Fruit fly (Drosophila melanogaster) whole organism, embryonic: ENCODE data around the gene CG5731.

Source experiments
- Aef1 ChIP-seq: fragments of 200-800 bp; sonication (Bioruptor generic); IDR thresholded peaks from 3 replicates; pipeline ENCODE4 v1.3.6; 2022; ENCODE audit warnings: missing biosample characterization, missing genetic modification characterization
- Blimp-1 ChIP-seq: fragments of 200-800 bp; sonication (Bioruptor generic); optimal IDR thresholded peaks from 3 replicates; lab custom pipeline; 2018; ENCODE audit warnings: missing biosample characterization, missing genetic modification characterization, mild to moderate bottlenecking, moderate library complexity, missing genetic modification reagents
- CG10209 ChIP-seq: fragments of 200-800 bp; sonication (Bioruptor generic); optimal IDR thresholded peaks from 3 replicates; lab custom pipeline; 2017; ENCODE audit warnings: missing biosample characterization, mild to moderate bottlenecking, missing genetic modification characterization, missing genetic modification reagents
- CG11504 ChIP-seq: fragments of 200-800 bp; sonication (Bioruptor generic); optimal IDR thresholded peaks from 3 replicates; lab custom pipeline; 2019; ENCODE audit warnings: missing biosample characterization, mild to moderate bottlenecking, missing genetic modification characterization, moderate library complexity
- CG12071 ChIP-seq: fragments of 200-800 bp; sonication (Bioruptor generic); optimal IDR thresholded peaks from 3 replicates; lab custom pipeline; 2018; ENCODE audit warnings: missing biosample characterization, mild to moderate bottlenecking, missing genetic modification characterization
- CG12942 ChIP-seq: fragments of 200-800 bp; sonication (Bioruptor generic); optimal IDR thresholded peaks from 3 replicates; lab custom pipeline; 2016; ENCODE audit warnings: missing biosample characterization, missing genetic modification characterization
- CG14014 ChIP-seq: fragments of 200-800 bp; sonication (Bioruptor generic); IDR thresholded peaks from 2 replicates; pipeline ENCODE4 v1.3.6; 2022; ENCODE audit warnings: missing biosample characterization, missing genetic modification characterization
- CG15479 ChIP-seq: fragments of 200-800 bp; sonication (Bioruptor generic); optimal IDR thresholded peaks from 3 replicates; lab custom pipeline; 2019; ENCODE audit warnings: missing biosample characterization, mild to moderate bottlenecking, missing genetic modification characterization, moderate library complexity
- CG17186 ChIP-seq: fragments of 200-800 bp; sonication (Bioruptor generic); optimal IDR thresholded peaks from 3 replicates; lab custom pipeline; 2017; ENCODE audit warnings: missing biosample characterization, missing genetic modification reagents, missing genetic modification characterization
- CG17359 ChIP-seq: fragments of 200-800 bp; sonication (Bioruptor generic); optimal IDR thresholded peaks from 3 replicates; lab custom pipeline; 2018; ENCODE audit warnings: missing biosample characterization, mild to moderate bottlenecking, missing genetic modification characterization, moderate library complexity
- CG17385 ChIP-seq: fragments of 200-800 bp; sonication (Bioruptor generic); optimal IDR thresholded peaks from 3 replicates; lab custom pipeline; 2018; ENCODE audit warnings: missing biosample characterization, mild to moderate bottlenecking, missing genetic modification characterization
- CG1832 ChIP-seq: fragments of 200-800 bp; sonication (Bioruptor generic); optimal IDR thresholded peaks from 2 replicates; lab custom pipeline; 2017; ENCODE audit warnings: missing biosample characterization, mild to moderate bottlenecking, missing genetic modification characterization, inconsistent platforms
- CG34376 ChIP-seq: fragments of 200-800 bp; sonication (Bioruptor generic); optimal IDR thresholded peaks from 2 replicates; lab custom pipeline; 2018; ENCODE audit warnings: missing biosample characterization, mild to moderate bottlenecking, missing genetic modification characterization
- CG3995 ChIP-seq: fragments of 200-800 bp; sonication (Bioruptor generic); optimal IDR thresholded peaks from 3 replicates; lab custom pipeline; 2016; ENCODE audit warnings: missing biosample characterization, missing genetic modification characterization
- CG6791 ChIP-seq: fragments of 200-800 bp; sonication (Bioruptor generic); IDR thresholded peaks from 3 replicates; pipeline ENCODE4 v1.3.6; 2022; ENCODE audit warnings: missing biosample characterization, missing genetic modification characterization; ENCODE audit not compliant: partially characterized antibody
- CG7786 ChIP-seq: fragments of 200-800 bp; sonication (Bioruptor generic); optimal IDR thresholded peaks from 2 replicates; lab custom pipeline; 2016; ENCODE audit warnings: missing biosample characterization, missing genetic modification characterization
- CG8089 ChIP-seq: fragments of 200-800 bp; sonication (Bioruptor generic); optimal IDR thresholded peaks from 3 replicates; lab custom pipeline; 2016; ENCODE audit warnings: missing biosample characterization, missing genetic modification characterization
- CG8944 ChIP-seq: fragments of 200-800 bp; sonication (Bioruptor generic); optimal IDR thresholded peaks from 3 replicates; lab custom pipeline; 2016; ENCODE audit warnings: missing biosample characterization, missing genetic modification characterization
- CG9437 ChIP-seq: fragments of 200-800 bp; sonication (Bioruptor generic); optimal IDR thresholded peaks from 2 replicates; lab custom pipeline; 2018; ENCODE audit warnings: missing biosample characterization, mild to moderate bottlenecking, missing genetic modification characterization
- Camta ChIP-seq: fragments of 200-800 bp; sonication (Bioruptor generic); optimal IDR thresholded peaks from 2 replicates; lab custom pipeline; 2016; ENCODE audit warnings: missing biosample characterization, missing genetic modification characterization
- Dad ChIP-seq: fragments of 200-800 bp; sonication (Bioruptor generic); optimal IDR thresholded peaks from 3 replicates; lab custom pipeline; 2016; ENCODE audit warnings: missing biosample characterization, missing genetic modification characterization
- Deaf1 ChIP-seq: fragments of 200-800 bp; optimal IDR thresholded peaks from 3 replicates; lab custom pipeline; 2019; ENCODE audit warnings: missing biosample characterization, mild to moderate bottlenecking, missing genetic modification characterization, moderate library complexity
- Doc3 ChIP-seq: fragments of 200-800 bp; sonication (Bioruptor generic); IDR thresholded peaks from 3 replicates; pipeline ENCODE4 v1.3.6; 2022; ENCODE audit warnings: missing biosample characterization, missing genetic modification characterization; ENCODE audit not compliant: partially characterized antibody
- Hey ChIP-seq: fragments of 200-800 bp; sonication (Bioruptor generic); optimal IDR thresholded peaks from 3 replicates; lab custom pipeline; 2018; ENCODE audit warnings: missing biosample characterization, mild to moderate bottlenecking, missing genetic modification characterization
- Hmr ChIP-seq: fragments of 200-800 bp; sonication (Bioruptor generic); optimal IDR thresholded peaks from 3 replicates; lab custom pipeline; 2017; ENCODE audit warnings: mild to moderate bottlenecking, missing biosample characterization, missing genetic modification reagents, missing genetic modification characterization
- Lim3 ChIP-seq: fragments of 200-800 bp; sonication (Bioruptor generic); IDR thresholded peaks from 2 replicates; pipeline ENCODE4 v1.3.6; 2022; ENCODE audit warnings: missing biosample characterization, missing genetic modification characterization
- MBD-R2 ChIP-seq: fragments of 200-800 bp; sonication (Bioruptor generic); IDR thresholded peaks from 2 replicates; pipeline ENCODE4 v1.3.6; 2022; ENCODE audit warnings: missing biosample characterization, missing genetic modification characterization
- MESR4 ChIP-seq: fragments of 200-800 bp; sonication (Bioruptor generic); optimal IDR thresholded peaks from 2 replicates; lab custom pipeline; 2018; ENCODE audit warnings: missing biosample characterization, mild to moderate bottlenecking, missing genetic modification characterization, moderate library complexity
- Mad ChIP-seq: fragments of 200-800 bp; sonication (Bioruptor generic); optimal IDR thresholded peaks from 2 replicates; lab custom pipeline; 2016; ENCODE audit warnings: missing biosample characterization, missing genetic modification characterization
- Max ChIP-seq: fragments of 200-800 bp; sonication (Bioruptor generic); optimal IDR thresholded peaks from 2 replicates; lab custom pipeline; 2016; ENCODE audit warnings: missing biosample characterization, mild to moderate bottlenecking, missing genetic modification characterization
- Ptx1 ChIP-seq: fragments of 200-800 bp; sonication (Bioruptor generic); IDR thresholded peaks from 2 replicates; pipeline ENCODE4 v1.3.6; 2022; ENCODE audit warnings: missing biosample characterization, missing genetic modification characterization
- al ChIP-seq: fragments of 200-800 bp; sonication (Bioruptor generic); IDR thresholded peaks from 2 replicates; pipeline ENCODE4 v1.3.6; 2022; ENCODE audit warnings: missing biosample characterization, missing genetic modification characterization
- az2 ChIP-seq: fragments of 200-800 bp; sonication (Bioruptor generic); optimal IDR thresholded peaks from 3 replicates; lab custom pipeline; 2016; ENCODE audit warnings: missing biosample characterization, missing genetic modification characterization
- cas ChIP-seq: fragments of 200-800 bp; sonication (Bioruptor generic); IDR thresholded peaks from 2 replicates; pipeline ENCODE4 v1.3.6; 2022; ENCODE audit warnings: missing biosample characterization, missing genetic modification characterization
- caup ChIP-seq: fragments of 200-800 bp; sonication (Bioruptor generic); optimal IDR thresholded peaks from 3 replicates; lab custom pipeline; 2017; ENCODE audit warnings: missing biosample characterization, mild to moderate bottlenecking, missing genetic modification characterization, moderate library complexity; ENCODE audit not compliant: severe bottlenecking
- crp ChIP-seq, 2 experiments: fragments of 200-800 bp; sonication (Bioruptor generic); optimal IDR thresholded peaks; 2 replicates in 1 of 2; 3 replicates in 1 of 2; lab custom pipeline; 2017; ENCODE audit warnings: missing biosample characterization in 2 of 2, missing genetic modification characterization in 2 of 2, mild to moderate bottlenecking in 1 of 2, moderate library complexity in 1 of 2
- eve ChIP-seq, 2 experiments: fragments of >200 bp; optimal IDR thresholded peaks; 2 replicates each; lab custom pipeline; 2017; ENCODE audit warnings: missing biosample characterization in 2 of 2, missing genetic modification characterization in 2 of 2
- exex ChIP-seq: fragments of 200-800 bp; sonication (Bioruptor generic); optimal IDR thresholded peaks from 4 replicates; lab custom pipeline; 2018; ENCODE audit warnings: missing biosample characterization, mild to moderate bottlenecking, missing genetic modification characterization, moderate library complexity
- fd64A ChIP-seq: fragments of 200-800 bp; sonication (Bioruptor generic); optimal IDR thresholded peaks from 3 replicates; lab custom pipeline; 2018; ENCODE audit warnings: missing biosample characterization, mild to moderate bottlenecking, missing genetic modification characterization
- gcm ChIP-seq: fragments of 200-800 bp; sonication (Bioruptor generic); optimal IDR thresholded peaks from 2 replicates; lab custom pipeline; 2019; ENCODE audit warnings: missing biosample characterization, mild to moderate bottlenecking, missing genetic modification characterization, moderate library complexity
- gcm2 ChIP-seq: fragments of 200-800 bp; sonication (Bioruptor generic); optimal IDR thresholded peaks from 2 replicates; lab custom pipeline; 2016; ENCODE audit warnings: missing biosample characterization, missing genetic modification characterization
- hbn ChIP-seq: fragments of 200-800 bp; sonication (Bioruptor generic); IDR thresholded peaks from 2 replicates; pipeline ENCODE4 v1.3.6; 2022; ENCODE audit warnings: missing biosample characterization, missing genetic modification characterization; ENCODE audit not compliant: partially characterized antibody
- jigr1 ChIP-seq: fragments of 200-800 bp; sonication (Bioruptor generic); IDR thresholded peaks from 3 replicates; pipeline ENCODE4 v1.3.6; 2022; ENCODE audit warnings: missing biosample characterization, missing genetic modification characterization
- knrl ChIP-seq: fragments of 200-800 bp; sonication (Bioruptor generic); IDR thresholded peaks from 3 replicates; pipeline ENCODE4 v1.3.6; 2022; ENCODE audit warnings: missing biosample characterization, missing genetic modification characterization; ENCODE audit not compliant: partially characterized antibody
- onecut ChIP-seq: fragments of 200-800 bp; sonication (Bioruptor generic); IDR thresholded peaks from 2 replicates; pipeline ENCODE4 v1.3.6; 2022; ENCODE audit warnings: missing biosample characterization, missing genetic modification characterization
- seq ChIP-seq: fragments of 200-800 bp; sonication (Bioruptor generic); IDR thresholded peaks from 2 replicates; pipeline ENCODE4 v1.3.6; 2022; ENCODE audit warnings: missing biosample characterization, missing genetic modification characterization
- sna ChIP-seq: fragments of 200-800 bp; sonication (Bioruptor generic); IDR thresholded peaks from 2 replicates; pipeline ENCODE4 v1.3.6; 2022; ENCODE audit warnings: missing biosample characterization, missing genetic modification characterization; ENCODE audit not compliant: partially characterized antibody
- zfh1 ChIP-seq: fragments of 200-800 bp; sonication (Bioruptor generic); IDR thresholded peaks from 3 replicates; pipeline ENCODE4 v1.3.6; 2022; ENCODE audit warnings: missing biosample characterization, missing genetic modification characterization

CG5731 gene

DNA sequence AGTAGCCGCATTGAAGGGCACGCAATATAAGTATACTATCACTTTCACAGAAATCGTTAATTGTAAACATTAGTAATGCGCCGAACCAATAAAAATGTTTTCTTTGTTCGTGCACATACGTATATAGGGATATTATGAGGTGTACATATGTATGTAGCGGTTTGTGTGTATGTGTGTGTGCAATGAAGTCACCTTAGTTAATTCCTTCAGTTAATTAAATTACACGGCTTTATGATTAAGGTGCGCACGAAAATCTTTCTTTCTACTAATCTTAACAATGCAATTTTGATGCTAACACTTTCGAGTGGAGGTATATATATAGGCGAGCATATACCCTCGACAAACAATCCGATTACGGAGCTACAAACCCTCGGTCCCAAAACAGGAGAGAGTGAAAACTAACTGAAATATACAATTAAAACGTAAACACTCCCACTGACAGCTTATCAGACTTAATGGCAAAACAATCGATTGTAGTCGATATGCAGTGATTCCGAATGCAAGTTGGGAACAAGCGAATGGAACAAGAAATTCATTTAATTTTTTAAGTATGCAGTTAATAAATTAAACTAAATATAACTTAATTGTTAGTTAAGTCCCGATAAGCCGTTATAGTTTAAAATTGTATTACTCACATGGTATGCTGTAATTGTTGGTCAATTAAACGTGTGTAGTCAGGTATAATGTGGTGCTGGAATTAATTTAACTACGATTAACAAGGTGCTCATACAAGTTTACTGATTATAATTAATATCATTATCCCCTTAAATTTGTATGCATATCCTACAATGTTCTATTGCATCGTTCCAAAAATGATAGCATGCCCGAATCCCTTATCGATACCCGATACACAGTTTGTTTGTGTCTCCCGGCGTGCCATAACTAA, 11.2 kb upstream of the CG5731 start, which contains the start of the genes Npc1a and Prosalpha6:
Gene Npc1a (minus strand): TSS at position 716 of the 886 bp plus-strand sequence.
Gene Prosalpha6 (plus strand): TSS at position 851 of the 886 bp plus-strand sequence.
- TF ChIP-seq al (GFP tag; lab: Robert Waterston, UW), result no peak
- 0 out of 2 replicates have a peak, but pooled peaks have one; percentile 43 for TF ChIP-seq sna
- TF ChIP-seq hbn (GFP tag; lab: Robert Waterston, UW), result peak; percentile 54
- no peak for TF ChIP-seq CG15479 (GFP tag; lab: Kevin White, UChicago)
- no peak for TF ChIP-seq Blimp-1 (GFP tag; lab: Kevin White, UChicago)
- no peak for TF ChIP-seq CG12942
- no peak for TF ChIP-seq CG8944 (GFP tag; lab: Kevin White, UChicago)
- peak; percentile 20 for TF ChIP-seq CG17385 (GFP tag; lab: Kevin White, UChicago)
- TF ChIP-seq Dad (GFP tag; lab: Kevin White, UChicago), result no peak
- TF ChIP-seq CG8089 (GFP tag; lab: Kevin White, UChicago), result no peak
- TF ChIP-seq CG17186, result peak; percentile 12
- no peak for TF ChIP-seq gcm (GFP tag; lab: Kevin White, UChicago)
- TF ChIP-seq jigr1 (GFP tag; lab: Robert Waterston, UW), result no peak
- peak; percentile 36 for TF ChIP-seq CG34376
- TF ChIP-seq Max (GFP tag; lab: Kevin White, UChicago), result peak; percentile 43
- TF ChIP-seq gcm2 (GFP tag; lab: Kevin White, UChicago), result peak; percentile 1
- no peak for TF ChIP-seq Hmr
- no peak for TF ChIP-seq CG10209 (GFP tag; lab: Kevin White, UChicago)
- TF ChIP-seq CG3995 (GFP tag; lab: Kevin White, UChicago), result peak; percentile 27
- TF ChIP-seq CG17359 (tag; lab: Kevin White, UChicago), result no peak
- TF ChIP-seq CG12071, result no peak
- peak; percentile 74 for TF ChIP-seq knrl (GFP tag; lab: Robert Waterston, UW)
- no peak for TF ChIP-seq CG14014 (GFP tag; lab: Robert Waterston, UW)
- TF ChIP-seq CG11504, result no peak
- no peak for TF ChIP-seq zfh1 (GFP tag; lab: Robert Waterston, UW)
- TF ChIP-seq Hey (tag; lab: Kevin White, UChicago), result no peak
- peak; percentile 72 for TF ChIP-seq CG9437 (GFP tag; lab: Kevin White, UChicago)
- peak; percentile 30 for TF ChIP-seq Mad (GFP tag; lab: Kevin White, UChicago)
- TF ChIP-seq Deaf1 (tag; lab: Kevin White, UChicago), result no peak
- 0 out of 3 replicates have a peak, but pooled peaks have one; percentile 28 for TF ChIP-seq Doc3
- no peak for TF ChIP-seq caup (GFP tag; lab: Kevin White, UChicago)
- TF ChIP-seq CG7786 (GFP tag; lab: Kevin White, UChicago), result no peak
- TF ChIP-seq Lim3 (GFP tag; lab: Robert Waterston, UW), result no peak
- no peak for TF ChIP-seq cas
- peak; percentile 56; the same call in 2 of the 3 replicates for TF ChIP-seq CG6791 (GFP tag; lab: Robert Waterston, UW)
- no peak for TF ChIP-seq az2
- no peak for TF ChIP-seq CG1832 (GFP tag; lab: Kevin White, UChicago)
- peak in 1 of 2 experiments; percentile 10 for TF ChIP-seq crp (GFP tag; optimal IDR thresholded peaks at IDR 0.05; lab: Kevin White, UChicago)
- TF ChIP-seq Camta (GFP tag; lab: Kevin White, UChicago), result no peak
- TF ChIP-seq onecut (GFP tag; lab: Robert Waterston, UW), result no peak
- TF ChIP-seq fd64A (GFP tag; lab: Kevin White, UChicago), result no peak
- peak; percentile 36 for TF ChIP-seq MESR4 (GFP tag; lab: Kevin White, UChicago)
- no peak for TF ChIP-seq Ptx1 (GFP tag; lab: Robert Waterston, UW)
- no peak for TF ChIP-seq Aef1 (GFP tag; lab: Robert Waterston, UW)
- peak; percentile 31 for TF ChIP-seq exex (tag; lab: Kevin White, UChicago)
- TF ChIP-seq eve (GFP tag; optimal IDR thresholded peaks at IDR 0.05; lab: Kevin White, UChicago), result no peak
- TF ChIP-seq seq (GFP tag; lab: Robert Waterston, UW), result no peak
- no peak for TF ChIP-seq MBD-R2 (GFP tag; lab: Robert Waterston, UW)
